Worm (Caenorhabditis elegans): ENCODE data around the gene sra-1.

ce11 chrII:9474367-9475105, 46.9 kb downstream of the sra-1 start, which contains the start of the genes chil-25 and chil-26:
- no peak for TF ChIP-seq skn-1 (tag; optimal IDR thresholded peaks at IDR 0.05)
- TF ChIP-seq nhr-11 (tag; optimal IDR thresholded peaks at IDR 0.05), result no peak
- TF ChIP-seq nhr-12 (tag; optimal IDR thresholded peaks at IDR 0.05), result no peak
- TF ChIP-seq elt-3 (tag; optimal IDR thresholded peaks at IDR 0.05), result no peak
- no peak for TF ChIP-seq pha-4 (tag; optimal IDR thresholded peaks at IDR 0.05)
- TF ChIP-seq R02D3.7 (tag; optimal IDR thresholded peaks at IDR 0.05), result no peak
- no peak for TF ChIP-seq nhr-28 (tag; optimal IDR thresholded peaks at IDR 0.05)
- no peak for TF ChIP-seq mdl-1 (tag; optimal IDR thresholded peaks at IDR 0.05)
- no peak for TF ChIP-seq ztf-4 (tag; optimal IDR thresholded peaks at IDR 0.05)
- no peak for TF ChIP-seq nhr-76 (tag; optimal IDR thresholded peaks at IDR 0.05)
- TF ChIP-seq nfya-1 (tag; optimal IDR thresholded peaks at IDR 0.05; ENCODE audit: insufficient read depth), result no peak
- no peak for TF ChIP-seq jun-1 (tag; optimal IDR thresholded peaks at IDR 0.05)
- no peak for TF ChIP-seq lin-15B (tag; optimal IDR thresholded peaks at IDR 0.05)
- no peak for TF ChIP-seq aly-2 (tag; optimal IDR thresholded peaks at IDR 0.05)
